Fruit fly (Drosophila melanogaster) whole organism, adult: ENCODE measurements around the gene Snap24.

Experiments
- CG11617 ChIP-seq: fragments of 200-800 bp; sonication (Bioruptor generic); optimal IDR thresholded peaks from 2 replicates; lab custom pipeline; 2017; ENCODE audit warnings: mild to moderate bottlenecking, missing biosample characterization, missing genetic modification reagents, missing genetic modification characterization
- CG12768 ChIP-seq: fragments of 200-800 bp; sonication (Bioruptor generic); optimal IDR thresholded peaks from 2 replicates; lab custom pipeline; 2017; ENCODE audit warnings: missing biosample characterization, missing genetic modification characterization, mild to moderate bottlenecking, moderate library complexity, missing genetic modification reagents
- CG14711 ChIP-seq: fragments of 200-800 bp; sonication (Bioruptor generic); optimal IDR thresholded peaks from 2 replicates; lab custom pipeline; 2018; ENCODE audit warnings: missing biosample characterization, mild to moderate bottlenecking, missing genetic modification characterization, moderate library complexity
- CG1620 ChIP-seq: fragments of 200-800 bp; sonication (Bioruptor generic); optimal IDR thresholded peaks from 2 replicates; lab custom pipeline; 2016; ENCODE audit warnings: missing biosample characterization, missing genetic modification characterization
- CG33017 ChIP-seq: fragments of 200-800 bp; sonication (Bioruptor generic); optimal IDR thresholded peaks from 2 replicates; lab custom pipeline; 2018; ENCODE audit warnings: missing biosample characterization, mild to moderate bottlenecking, missing genetic modification characterization, moderate library complexity
- CG5204 ChIP-seq: fragments of 200-800 bp; sonication (Bioruptor generic); optimal IDR thresholded peaks from 2 replicates; lab custom pipeline; 2016; ENCODE audit warnings: missing biosample characterization, missing genetic modification characterization
- CG7045 ChIP-seq: fragments of 200-800 bp; sonication (Bioruptor generic); optimal IDR thresholded peaks from 2 replicates; lab custom pipeline; 2017; ENCODE audit warnings: missing biosample characterization, mild to moderate bottlenecking, missing genetic modification characterization
- CG7101 ChIP-seq: fragments of 200-800 bp; sonication (Bioruptor generic); optimal IDR thresholded peaks from 2 replicates; lab custom pipeline; 2018; ENCODE audit warnings: missing biosample characterization, mild to moderate bottlenecking, missing genetic modification characterization, moderate library complexity
- Clk ChIP-seq: fragments of 200-800 bp; sonication (Bioruptor generic); optimal IDR thresholded peaks from 2 replicates; lab custom pipeline; 2017; ENCODE audit warnings: missing biosample characterization, missing genetic modification characterization
- Crg-1 ChIP-seq: fragments of 200-800 bp; sonication (Bioruptor generic); optimal IDR thresholded peaks from 2 replicates; lab custom pipeline; 2016; ENCODE audit warnings: missing biosample characterization, missing genetic modification characterization
- Hr96 ChIP-seq: fragments of 200-800 bp; sonication (Bioruptor generic); optimal IDR thresholded peaks from 2 replicates; lab custom pipeline; 2016; ENCODE audit warnings: missing biosample characterization, missing genetic modification characterization
- Mnt ChIP-seq: fragments of 200-800 bp; sonication (Bioruptor generic); optimal IDR thresholded peaks from 2 replicates; lab custom pipeline; 2016; ENCODE audit warnings: missing biosample characterization, mild to moderate bottlenecking, missing genetic modification characterization
- bab1 ChIP-seq: fragments of 200-800 bp; sonication (Bioruptor generic); optimal IDR thresholded peaks from 3 replicates; lab custom pipeline; 2019; ENCODE audit warnings: missing biosample characterization, mild to moderate bottlenecking, missing genetic modification characterization, moderate library complexity
- cic ChIP-seq: fragments of 200-800 bp; sonication (Bioruptor generic); optimal IDR thresholded peaks from 2 replicates; lab custom pipeline; 2017; ENCODE audit warnings: missing biosample characterization, mild to moderate bottlenecking, missing genetic modification characterization, moderate library complexity
- cnc ChIP-seq, 2 experiments: fragments of >200 bp; optimal IDR thresholded peaks; 2 replicates each; lab custom pipeline; 2017
- kay ChIP-seq: fragments of 200-800 bp; sonication (Bioruptor generic); peaks from one replicate; lab custom pipeline; 2016; ENCODE audit warnings: missing biosample characterization, missing genetic modification characterization, borderline replicate concordance
- ovo ChIP-seq: fragments of 200-800 bp; sonication (Bioruptor generic); optimal IDR thresholded peaks from 2 replicates; lab custom pipeline; 2016; ENCODE audit warnings: missing biosample characterization, missing genetic modification characterization
- pad ChIP-seq: fragments of 200-800 bp; sonication (Bioruptor generic); optimal IDR thresholded peaks from 3 replicates; lab custom pipeline; 2017; ENCODE audit warnings: missing biosample characterization, missing genetic modification characterization, mild to moderate bottlenecking, moderate library complexity, missing genetic modification reagents
- tj ChIP-seq: fragments of 200-800 bp; sonication (Bioruptor generic); optimal IDR thresholded peaks from 3 replicates; lab custom pipeline; 2017; ENCODE audit warnings: missing biosample characterization, mild to moderate bottlenecking, missing genetic modification characterization, moderate library complexity
- toe ChIP-seq: fragments of 200-800 bp; sonication (Bioruptor generic); optimal IDR thresholded peaks from 2 replicates; lab custom pipeline; 2016; ENCODE audit warnings: missing biosample characterization, missing genetic modification characterization

The Snap24 gene

DNA sequence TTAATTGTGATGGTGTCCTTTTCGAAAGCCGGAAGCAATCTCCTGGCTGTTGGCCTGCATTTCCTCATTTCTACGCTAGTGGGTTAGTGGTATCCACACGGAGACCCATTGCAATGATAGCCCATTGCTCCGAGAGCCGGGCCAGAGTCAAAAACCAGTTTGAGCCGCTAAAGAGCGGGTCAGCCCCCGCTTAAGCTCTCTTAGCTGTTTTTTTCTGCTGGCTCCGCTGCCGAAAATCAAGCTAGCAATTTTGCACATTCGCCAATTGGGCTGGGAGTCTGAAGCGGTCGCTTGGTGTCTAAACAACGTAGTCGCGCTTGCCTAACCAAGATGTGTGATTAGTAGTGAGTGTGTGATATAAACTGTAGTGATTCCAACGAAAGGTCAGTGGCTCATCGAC lies 16.8 kb upstream of the Snap24 start, which contains the start of gene CG12947:
Gene CG12947, plus strand, starts transcription at position 301 of the 400 bp plus-strand sequence.
- TF ChIP-seq pad (GFP tag; lab: Kevin White, UChicago), result no peak
- no peak for TF ChIP-seq CG33017 (tag; lab: Kevin White, UChicago)
- no peak for TF ChIP-seq CG1620
- TF ChIP-seq kay (GFP tag; lab: Kevin White, UChicago), result no peak
- no peak for TF ChIP-seq cic (GFP tag; lab: Kevin White, UChicago)
- no peak for TF ChIP-seq Hr96
- no peak for TF ChIP-seq cnc (optimal IDR thresholded peaks at IDR 0.05; lab: Kevin White, UChicago)
- no peak for TF ChIP-seq Crg-1 (GFP tag; lab: Kevin White, UChicago)
- TF ChIP-seq CG5204, result no peak
- TF ChIP-seq bab1 (GFP tag; lab: Kevin White, UChicago), result no peak
- no peak for TF ChIP-seq tj
- no peak for TF ChIP-seq ovo (GFP tag; lab: Kevin White, UChicago)
- no peak for TF ChIP-seq toe
- no peak for TF ChIP-seq CG7045 (GFP tag; lab: Kevin White, UChicago)
- no peak for TF ChIP-seq Clk (GFP tag; lab: Kevin White, UChicago)
- TF ChIP-seq CG11617 (GFP tag; lab: Kevin White, UChicago), result no peak
- TF ChIP-seq CG7101 (tag; lab: Kevin White, UChicago), result no peak
- no peak for TF ChIP-seq CG12768 (GFP tag; lab: Kevin White, UChicago)
- TF ChIP-seq Mnt (GFP tag; lab: Kevin White, UChicago), result no peak

DNA sequence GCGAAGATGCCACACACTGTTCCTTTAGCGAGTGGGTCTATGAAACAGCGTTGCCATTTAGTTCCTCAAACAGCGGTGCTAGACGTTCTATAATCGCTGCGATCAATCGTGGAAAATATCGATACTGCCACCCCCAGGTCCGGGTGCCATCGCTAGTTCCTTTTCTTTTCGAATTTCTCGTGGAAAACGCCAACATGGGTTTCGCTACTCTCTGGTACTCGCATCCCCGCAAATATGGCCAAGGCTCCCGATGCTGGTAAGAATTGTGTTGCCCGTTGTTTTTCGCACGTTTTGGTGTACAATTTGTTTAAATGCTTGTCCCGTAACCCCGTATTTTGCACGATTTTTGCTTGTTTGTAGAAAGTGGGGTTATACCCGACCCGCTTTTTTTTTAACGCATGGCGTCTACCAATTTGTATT lies 15.0 kb upstream of the Snap24 start, which contains the start of gene RpS29:
Gene RpS29, plus strand, starts transcription at position 102 of the 420 bp plus-strand sequence.
- TF ChIP-seq Clk (GFP tag; lab: Kevin White, UChicago), result peak; percentile 62
- peak; percentile 69 for TF ChIP-seq CG14711
- TF ChIP-seq CG11617 (GFP tag; lab: Kevin White, UChicago), result peak; percentile 83
- peak; percentile 53 for TF ChIP-seq CG33017 (tag; lab: Kevin White, UChicago)
- peak; percentile 94 for TF ChIP-seq CG1620
- TF ChIP-seq cnc (optimal IDR thresholded peaks at IDR 0.05; lab: Kevin White, UChicago), result no peak
- TF ChIP-seq CG12768 (GFP tag; lab: Kevin White, UChicago), result peak; percentile 70
- peak; percentile 87 for TF ChIP-seq Hr96
- peak; percentile 71 for TF ChIP-seq pad (GFP tag; lab: Kevin White, UChicago)
- TF ChIP-seq bab1 (GFP tag; lab: Kevin White, UChicago), result peak; percentile 93
- peak; percentile 50 for TF ChIP-seq tj
- TF ChIP-seq Crg-1 (GFP tag; lab: Kevin White, UChicago), result peak; percentile 93
- TF ChIP-seq CG7101 (tag; lab: Kevin White, UChicago), result peak; percentile 86
- peak; percentile 90 for TF ChIP-seq Mnt (GFP tag; lab: Kevin White, UChicago)
- TF ChIP-seq toe, result peak; percentile 92
- TF ChIP-seq ovo (GFP tag; lab: Kevin White, UChicago), result peak; percentile 73
- peak; percentile 74 for TF ChIP-seq cic (GFP tag; lab: Kevin White, UChicago)
- TF ChIP-seq CG5204, result no peak
- TF ChIP-seq CG7045 (GFP tag; lab: Kevin White, UChicago), result peak; percentile 42
- TF ChIP-seq kay (GFP tag; lab: Kevin White, UChicago), result no peak

DNA sequence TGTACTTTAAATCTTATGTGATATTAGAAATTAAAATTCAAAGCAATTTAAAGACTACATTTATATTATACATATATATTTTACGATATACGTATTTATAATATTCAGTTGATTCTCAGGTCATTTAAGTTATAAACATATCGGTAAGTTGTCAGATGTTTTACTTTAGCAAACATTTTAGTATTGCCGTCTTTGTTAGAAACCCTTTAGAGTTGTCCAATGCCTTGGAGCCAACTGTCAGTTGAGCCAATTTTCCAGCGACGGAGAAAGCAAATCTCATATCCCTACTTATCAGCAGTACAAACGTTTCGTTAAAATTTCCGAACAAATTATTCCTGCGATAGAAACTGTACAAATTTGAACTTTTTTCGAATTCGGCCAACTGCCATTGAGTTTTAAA lies 11.9 kb upstream of the Snap24 start, which contains the start of gene topi:
Gene topi, plus strand, starts transcription at position 301 of the 400 bp plus-strand sequence.
- no peak for TF ChIP-seq pad (GFP tag; lab: Kevin White, UChicago)

DNA sequence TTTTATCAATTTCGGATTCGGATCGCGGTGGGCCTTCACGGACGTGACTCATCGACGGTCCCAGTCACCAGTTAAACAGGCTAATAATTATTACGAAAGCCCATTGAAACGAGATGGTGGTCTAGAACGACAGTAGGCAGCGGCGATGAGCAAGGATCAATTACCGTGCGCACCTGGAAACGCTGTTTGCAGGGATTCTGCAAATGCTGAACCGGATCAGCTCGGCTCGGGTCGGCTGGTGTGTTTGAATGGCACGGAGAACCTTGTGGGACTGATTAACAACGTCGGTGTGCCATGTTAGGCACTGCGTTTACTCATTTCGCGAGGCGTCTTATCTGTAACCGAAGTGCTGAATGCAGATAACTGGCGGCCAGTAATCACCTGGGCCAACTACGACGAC lies 11.2 kb upstream of the Snap24 start, which contains the start of gene Whamy:
Gene Whamy, minus strand, starts transcription at position 273 of the 400 bp plus-strand sequence.
- TF ChIP-seq CG33017 (tag; lab: Kevin White, UChicago) (peak; percentile 12), pad (GFP tag; lab: Kevin White, UChicago) (no peak), Mnt (GFP tag; lab: Kevin White, UChicago) (peak; percentile 36), CG14711 (no peak), CG12768 (GFP tag; lab: Kevin White, UChicago) (peak; percentile 5), cic (GFP tag; lab: Kevin White, UChicago) (peak; percentile 92)

DNA sequence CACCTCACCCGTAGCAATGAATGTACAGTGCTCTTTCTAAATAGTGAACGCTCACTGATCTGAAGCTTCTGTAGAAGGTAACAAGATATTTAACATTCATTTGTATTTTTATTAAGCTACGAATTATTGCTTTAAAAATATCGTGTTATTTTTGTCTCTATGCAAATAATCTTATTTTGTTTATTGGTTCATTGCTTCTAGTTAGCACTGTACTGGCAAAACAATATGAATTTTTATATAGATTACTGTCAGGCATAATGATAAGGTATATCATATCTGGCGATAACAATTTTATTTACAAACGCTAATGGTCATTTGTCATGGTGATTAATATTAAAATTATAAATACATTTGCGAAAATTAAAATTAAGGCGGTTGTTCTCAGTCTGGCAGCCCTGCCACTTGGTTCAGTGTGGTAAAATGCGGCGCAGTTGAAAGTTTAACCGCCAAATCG lies 8.6 kb upstream of the Snap24 start, which contains the start of gene CG9471:
Gene CG9471, minus strand, starts transcription at position 24 of the 454 bp plus-strand sequence.
- TF ChIP-seq CG5204, result peak; percentile 97
- TF ChIP-seq CG7101 (tag; lab: Kevin White, UChicago), result peak; percentile 97
- peak; percentile 92 for TF ChIP-seq Mnt (GFP tag; lab: Kevin White, UChicago)
- peak; percentile 91 for TF ChIP-seq Clk (GFP tag; lab: Kevin White, UChicago)
- TF ChIP-seq CG33017 (tag; lab: Kevin White, UChicago), result peak; percentile 98
- TF ChIP-seq toe, result peak; percentile 96
- peak; percentile 96 for TF ChIP-seq CG11617 (GFP tag; lab: Kevin White, UChicago)
- TF ChIP-seq CG1620, result peak; percentile 95
- TF ChIP-seq CG14711, result peak; percentile 92
- peak; percentile 88 for TF ChIP-seq ovo (GFP tag; lab: Kevin White, UChicago)
- peak; percentile 78 for TF ChIP-seq tj
- peak; percentile 94 for TF ChIP-seq cic (GFP tag; lab: Kevin White, UChicago)
- TF ChIP-seq kay (GFP tag; lab: Kevin White, UChicago), result no peak
- TF ChIP-seq Crg-1 (GFP tag; lab: Kevin White, UChicago), result peak; percentile 88
- peak; percentile 95 for TF ChIP-seq Hr96
- peak; percentile 94 for TF ChIP-seq CG7045 (GFP tag; lab: Kevin White, UChicago)
- peak; percentile 98 for TF ChIP-seq bab1 (GFP tag; lab: Kevin White, UChicago)
- peak; percentile 97 for TF ChIP-seq CG12768 (GFP tag; lab: Kevin White, UChicago)
- TF ChIP-seq cnc (optimal IDR thresholded peaks at IDR 0.05; lab: Kevin White, UChicago), result no peak
- TF ChIP-seq pad (GFP tag; lab: Kevin White, UChicago), result peak; percentile 84

DNA sequence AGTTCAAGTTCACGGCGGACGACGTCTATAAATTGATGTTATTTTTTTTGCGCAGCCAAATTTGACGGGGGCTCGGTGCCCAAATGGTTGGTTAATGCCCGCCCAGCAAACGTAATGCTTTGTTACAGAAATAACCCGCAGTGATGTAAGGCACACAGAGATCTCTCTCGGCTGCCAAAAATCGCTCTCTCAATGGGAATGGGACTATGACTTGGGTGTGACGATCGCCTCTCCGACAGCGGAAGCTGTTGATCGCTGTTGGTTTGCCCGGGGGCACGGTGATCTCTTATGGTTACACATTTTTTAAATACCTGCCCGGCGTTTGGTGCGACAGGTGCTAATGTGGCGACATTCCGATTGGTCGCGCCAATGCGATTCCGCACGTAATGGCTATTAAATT lies 7.2 kb upstream of the Snap24 start:
- no peak for TF ChIP-seq toe
- TF ChIP-seq CG11617 (GFP tag; lab: Kevin White, UChicago), result no peak
- TF ChIP-seq CG7045 (GFP tag; lab: Kevin White, UChicago), result no peak
- TF ChIP-seq Crg-1 (GFP tag; lab: Kevin White, UChicago), result no peak
- TF ChIP-seq pad (GFP tag; lab: Kevin White, UChicago), result no peak
- no peak for TF ChIP-seq CG1620
- TF ChIP-seq kay (GFP tag; lab: Kevin White, UChicago), result no peak
- no peak for TF ChIP-seq CG5204
- TF ChIP-seq CG7101 (tag; lab: Kevin White, UChicago), result no peak
- TF ChIP-seq CG14711, result no peak
- no peak for TF ChIP-seq bab1 (GFP tag; lab: Kevin White, UChicago)
- TF ChIP-seq cic (GFP tag; lab: Kevin White, UChicago), result no peak
- no peak for TF ChIP-seq Clk (GFP tag; lab: Kevin White, UChicago)
- no peak for TF ChIP-seq tj
- TF ChIP-seq ovo (GFP tag; lab: Kevin White, UChicago), result no peak
